Worm (Caenorhabditis elegans): ENCODE data around the gene F17C11.4.

Gene F17C11.4

DNA sequence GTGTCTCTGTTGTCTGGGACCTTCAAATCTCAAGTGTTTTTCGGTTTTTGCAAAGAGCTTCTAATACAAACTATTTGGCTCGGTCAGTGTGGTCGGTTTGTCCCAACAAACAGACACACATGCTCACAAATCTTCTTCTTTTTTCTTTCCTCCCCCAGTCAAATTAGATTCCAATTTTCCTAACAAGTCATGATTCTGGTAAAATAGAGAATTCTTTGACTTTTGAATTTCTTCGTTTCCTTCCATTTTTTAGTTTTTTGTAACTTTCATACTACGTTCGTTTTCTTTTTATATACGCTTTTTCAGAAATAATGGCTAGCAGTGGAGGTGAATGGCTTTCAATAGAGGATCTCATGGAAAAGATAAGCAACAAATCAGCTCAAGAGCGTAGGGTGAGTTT, 47.9 kb upstream of the F17C11.4 start, which contains the start of gene F32D8.15:
F32D8.15 (plus strand) TSS at position 301 of the 400 bp plus-strand sequence.
- no peak for TF ChIP-seq nhr-77 (tag; optimal IDR thresholded peaks at IDR 0.05)
- TF ChIP-seq ets-5 (GFP tag; IDR thresholded peaks at IDR 0.05) = no peak
- TF ChIP-seq lin-14 (GFP tag; optimal IDR thresholded peaks at IDR 0.05) = peak; percentile 40
- TF ChIP-seq dsc-1 (tag; optimal IDR thresholded peaks at IDR 0.05) = peak; percentile 4

DNA sequence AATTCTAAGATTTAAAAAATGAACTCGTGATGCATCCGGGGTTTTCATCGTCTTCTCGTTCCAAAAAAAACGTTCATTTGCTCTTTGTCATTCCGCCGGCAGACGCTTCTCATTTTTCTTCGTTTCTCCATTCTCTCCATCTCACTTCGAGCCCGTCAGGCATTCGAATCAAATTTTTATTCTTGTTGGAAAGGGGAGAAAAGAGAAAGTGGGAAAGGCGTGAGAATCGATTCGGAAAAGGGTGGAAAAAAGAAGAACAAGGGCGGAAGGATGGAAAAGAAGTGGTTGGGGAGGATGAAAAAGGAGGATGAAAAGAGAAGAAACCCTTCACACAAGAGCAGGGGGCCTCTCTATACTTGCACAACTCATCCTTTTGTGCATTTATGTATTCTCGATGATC, 46.9 kb upstream of the F17C11.4 start:
- peak in 1 of 2 experiments; percentile 7 for TF ChIP-seq lsy-2 (tag; optimal IDR thresholded peaks at IDR 0.05)
- peak; percentile 69 for TF ChIP-seq fkh-10 (GFP tag; optimal IDR thresholded peaks at IDR 0.05)
- peak; percentile 14 for TF ChIP-seq ces-1 (GFP tag; optimal IDR thresholded peaks at IDR 0.05)
- peak; percentile 82 for TF ChIP-seq lin-14 (GFP tag; optimal IDR thresholded peaks at IDR 0.05)
- no peak for TF ChIP-seq aha-1 (tag; optimal IDR thresholded peaks at IDR 0.05)
- peak; percentile 61 for TF ChIP-seq blmp-1 (tag; optimal IDR thresholded peaks at IDR 0.05)
- no peak for TF ChIP-seq lir-3 (tag; optimal IDR thresholded peaks at IDR 0.05; ENCODE audit: poor library complexity)
- TF ChIP-seq ceh-82 (tag; optimal IDR thresholded peaks at IDR 0.05) = peak in 1 of 3 experiments; percentile 32
- peak; percentile 23 for TF ChIP-seq dsc-1 (tag; optimal IDR thresholded peaks at IDR 0.05)

DNA sequence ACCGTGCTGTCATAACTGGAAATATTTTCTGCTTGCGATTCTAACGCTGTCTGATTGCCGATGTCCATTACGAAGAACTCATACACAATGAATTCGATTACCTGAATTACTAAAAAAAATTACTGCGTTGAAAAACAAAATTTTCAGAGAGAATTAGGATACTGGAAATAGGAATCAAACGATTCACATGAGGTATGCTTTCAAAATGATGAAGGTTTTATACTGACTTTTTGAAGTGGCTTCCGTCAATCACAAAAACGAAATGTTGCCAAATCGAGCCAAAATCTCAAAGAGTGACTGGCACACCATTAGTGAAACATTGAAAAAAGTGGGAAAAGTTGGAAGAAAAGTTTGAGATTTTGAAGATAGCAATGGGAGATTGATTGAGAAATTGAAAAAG, 42.6 kb upstream of the F17C11.4 start, which contains the start of gene zzz-1:
zzz-1 (minus strand) TSS at position 101 of the 400 bp plus-strand sequence.
- no peak for TF ChIP-seq pax-3 (tag; optimal IDR thresholded peaks at IDR 0.05)
- no peak for TF ChIP-seq ceh-63 (GFP tag; optimal IDR thresholded peaks at IDR 0.05)
- no peak for TF ChIP-seq mdl-1 (tag; optimal IDR thresholded peaks at IDR 0.05)
- TF ChIP-seq zip-4 (GFP tag; optimal IDR thresholded peaks at IDR 0.05) = no peak
- TF ChIP-seq ama-1 (optimal IDR thresholded peaks at IDR 0.05) = no peak
- no peak for TF ChIP-seq ces-1 (GFP tag; optimal IDR thresholded peaks at IDR 0.05)
- TF ChIP-seq unc-30 (tag; optimal IDR thresholded peaks at IDR 0.05) = no peak
- TF ChIP-seq mab-9 (GFP tag; IDR thresholded peaks at IDR 0.05) = no peak
- no peak for TF ChIP-seq alr-1 (tag; optimal IDR thresholded peaks at IDR 0.05; ENCODE audit: borderline replicate concordance)

DNA sequence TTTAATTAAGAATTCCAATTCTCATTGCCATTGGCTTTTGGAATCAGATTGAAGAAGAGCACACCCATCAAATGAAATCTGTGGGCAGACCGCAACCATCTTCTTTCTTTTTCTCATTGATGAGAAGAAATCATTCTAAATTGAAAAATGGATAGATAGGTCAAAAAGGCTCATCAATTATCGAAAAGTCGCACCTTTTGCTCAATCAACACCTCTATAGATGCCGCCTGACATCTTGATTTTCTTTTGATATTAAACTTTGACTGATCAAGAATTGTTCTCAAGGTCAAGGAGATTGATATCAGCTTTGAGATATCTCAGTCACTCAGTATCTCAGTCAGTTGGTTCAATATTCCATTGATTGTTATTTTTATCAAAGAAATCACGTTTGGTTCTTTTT, 41.7 kb upstream of the F17C11.4 start:
- TF ChIP-seq rnt-1 (tag; optimal IDR thresholded peaks at IDR 0.05) (peak; percentile 49), lin-14 (GFP tag; optimal IDR thresholded peaks at IDR 0.05) (peak; percentile 44), pax-3 (tag; optimal IDR thresholded peaks at IDR 0.05) (no peak), aly-2 (tag; optimal IDR thresholded peaks at IDR 0.05) (no peak), pag-3 (tag; optimal IDR thresholded peaks at IDR 0.05; ENCODE audit: borderline replicate concordance, insufficient read depth) (peak; percentile 5), F16B12.6 (tag; optimal IDR thresholded peaks at IDR 0.05) (no peak), lsy-2 (tag; optimal IDR thresholded peaks at IDR 0.05) (peak in 1 of 2 experiments; percentile 26), nhr-71 (tag; optimal IDR thresholded peaks at IDR 0.05) (peak; percentile 51), fkh-4 (tag; optimal IDR thresholded peaks at IDR 0.05; ENCODE audit: borderline replicate concordance) (no peak), lin-39 (tag; optimal IDR thresholded peaks at IDR 0.05) (peak; percentile 65)

DNA sequence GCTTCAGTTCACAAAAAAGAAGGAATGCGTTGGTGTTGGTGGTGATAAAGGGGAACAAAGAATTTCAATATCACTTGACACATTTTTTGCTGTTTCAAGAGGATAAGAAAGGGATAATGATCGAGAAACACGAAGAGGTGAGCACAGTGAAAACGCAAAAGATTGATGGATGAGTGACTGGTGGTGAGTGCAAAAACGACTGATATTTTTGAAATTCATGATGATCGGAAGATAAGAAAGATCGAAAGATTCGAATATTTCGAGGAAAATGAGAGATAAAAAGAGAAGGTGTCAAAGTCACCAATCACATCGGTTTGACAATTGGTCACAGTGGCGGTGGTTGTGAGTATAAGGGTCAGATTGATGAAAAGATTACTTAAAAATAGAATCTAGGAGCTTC, 35.7 kb upstream of the F17C11.4 start:
- TF ChIP-seq F16B12.6 (tag; optimal IDR thresholded peaks at IDR 0.05) = no peak
- TF ChIP-seq nhr-71 (tag; optimal IDR thresholded peaks at IDR 0.05) = peak; percentile 53
- TF ChIP-seq lsy-2 (tag; optimal IDR thresholded peaks at IDR 0.05) = peak in 1 of 2 experiments; percentile 36
- peak; percentile 54 for TF ChIP-seq lin-14 (GFP tag; optimal IDR thresholded peaks at IDR 0.05)
- no peak for TF ChIP-seq fkh-4 (tag; optimal IDR thresholded peaks at IDR 0.05; ENCODE audit: borderline replicate concordance)
- peak; percentile 19 for TF ChIP-seq nhr-20 (tag; optimal IDR thresholded peaks at IDR 0.05)
- no peak for TF ChIP-seq blmp-1 (tag; optimal IDR thresholded peaks at IDR 0.05)
- no peak for TF ChIP-seq dpl-1 (GFP tag; optimal IDR thresholded peaks at IDR 0.05)
- TF ChIP-seq rnt-1 (tag; optimal IDR thresholded peaks at IDR 0.05) = peak; percentile 44

DNA sequence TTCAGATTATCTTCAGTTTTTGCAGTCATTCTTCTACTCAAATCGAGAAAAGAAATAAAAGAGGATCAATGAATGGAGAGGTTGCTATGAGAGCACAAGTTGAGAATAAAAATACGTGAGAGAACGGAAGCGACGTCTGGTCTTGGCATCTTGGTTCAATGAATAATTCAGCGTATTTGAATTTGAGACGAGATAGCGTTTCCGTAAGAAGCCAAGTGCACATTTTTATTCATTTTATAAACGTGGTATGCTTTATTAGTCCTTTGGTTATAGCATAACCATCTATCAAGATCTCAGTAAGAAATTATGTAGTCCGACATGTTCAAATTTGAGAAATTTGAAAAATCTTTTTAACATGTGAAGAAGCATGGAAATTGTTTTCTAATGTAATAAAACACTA, 33.3 kb upstream of the F17C11.4 start, which contains the start of gene F58B4.2:
F58B4.2 (minus strand) TSS at position 101 of the 400 bp plus-strand sequence.
- TF ChIP-seq ceh-82 (tag; optimal IDR thresholded peaks at IDR 0.05) = no peak
- no peak for TF ChIP-seq hpl-2 (GFP tag; optimal IDR thresholded peaks at IDR 0.05)
- no peak for TF ChIP-seq mef-2 (tag; optimal IDR thresholded peaks at IDR 0.05)
- TF ChIP-seq lsy-2 (tag; optimal IDR thresholded peaks at IDR 0.05) = no peak
